Fruit fly (Drosophila melanogaster): ENCODE data around the gene gammaTub23C.

The gammaTub23C gene

dm6 chr2L:2958858-2959257 lies 13.8 kb upstream of the gammaTub23C start:
- TF ChIP-seq CTCF (optimal IDR thresholded peaks at IDR 0.05) (no peak), CG8478 (optimal IDR thresholded peaks at IDR 0.05) (no peak)

- no peak for TF ChIP-seq CG8478 (optimal IDR thresholded peaks at IDR 0.05)
- peak; percentile 82 to 89 for TF ChIP-seq CTCF (optimal IDR thresholded peaks at IDR 0.05)
Observed at dm6 chr2L:2966917-2967316, 5.8 kb upstream of the gammaTub23C start.

- TF ChIP-seq CTCF (optimal IDR thresholded peaks at IDR 0.05) (no peak), CG8478 (optimal IDR thresholded peaks at IDR 0.05) (no peak)
Observed at dm6 chr2L:2969438-2969837, 3.3 kb upstream of the gammaTub23C start, which contains the start of gene Ts. Ts (minus strand) TSS chr2L:2969638.

- TF ChIP-seq CG8478 (optimal IDR thresholded peaks at IDR 0.05) (no peak), CTCF (optimal IDR thresholded peaks at IDR 0.05) (no peak)
Observed at dm6 chr2L:2976829-2977228, 4.1 kb downstream of the gammaTub23C start, which contains the start of the genes CG9641 and CG3165. CG9641 (minus strand) TSS chr2L:2976862. CG3165 (plus strand) TSS chr2L:2977122.

dm6 chr2L:2979091-2979490 lies 6.4 kb downstream of the gammaTub23C start, which contains the start of gene CG9643:
CG9643 (minus strand) TSS chr2L:2979288.
- TF ChIP-seq CTCF (optimal IDR thresholded peaks at IDR 0.05): no peak
- TF ChIP-seq CG8478 (optimal IDR thresholded peaks at IDR 0.05): no peak

dm6 chr2L:2986776-2987175 lies 14.1 kb downstream of the gammaTub23C start:
- TF ChIP-seq CG8478 (optimal IDR thresholded peaks at IDR 0.05) (no peak), CTCF (optimal IDR thresholded peaks at IDR 0.05) (no peak)

- TF ChIP-seq CTCF (optimal IDR thresholded peaks at IDR 0.05) (peak in 1 of 2 experiments; percentile 17), CG8478 (optimal IDR thresholded peaks at IDR 0.05) (no peak)
Observed at dm6 chr2L:2987681-2988381, 15.1 kb downstream of the gammaTub23C start, which contains the start of the genes Chd1 and Bem46. Chd1 (minus strand) TSS chr2L:2987723. Bem46 (plus strand) TSS chr2L:2988116.

- peak in 1 of 2 experiments; percentile 2 for TF ChIP-seq CTCF (optimal IDR thresholded peaks at IDR 0.05)
- TF ChIP-seq CG8478 (optimal IDR thresholded peaks at IDR 0.05): no peak
Observed at dm6 chr2L:2992664-2993174, 20.0 kb downstream of the gammaTub23C start, which contains the start of the genes okr and CG3558. okr (minus strand) TSS chr2L:2992759. CG3558 (plus strand) TSS chr2L:2992870.

- TF ChIP-seq CG8478 (optimal IDR thresholded peaks at IDR 0.05) (no peak), CTCF (optimal IDR thresholded peaks at IDR 0.05) (no peak)
Observed at dm6 chr2L:2993236-2993635, 20.5 kb downstream of the gammaTub23C start.

dm6 chr2L:2993702-2994101 lies 21.0 kb downstream of the gammaTub23C start:
- no peak for TF ChIP-seq CG8478 (optimal IDR thresholded peaks at IDR 0.05)
- TF ChIP-seq CTCF (optimal IDR thresholded peaks at IDR 0.05): no peak

dm6 chr2L:2999113-2999512 lies 26.4 kb downstream of the gammaTub23C start, which contains the start of gene Ccdc85:
Ccdc85 (plus strand) TSS chr2L:2999286.
- TF ChIP-seq CTCF (optimal IDR thresholded peaks at IDR 0.05) (peak; percentile 23 to 51), CG8478 (optimal IDR thresholded peaks at IDR 0.05) (no peak)

dm6 chr2L:2999609-3000008 lies 26.9 kb downstream of the gammaTub23C start:
- TF ChIP-seq CG8478 (optimal IDR thresholded peaks at IDR 0.05): no peak
- TF ChIP-seq CTCF (optimal IDR thresholded peaks at IDR 0.05): no peak

- TF ChIP-seq CTCF (optimal IDR thresholded peaks at IDR 0.05) (no peak), CG8478 (optimal IDR thresholded peaks at IDR 0.05) (no peak)
Observed at dm6 chr2L:3000517-3000934, 27.8 kb downstream of the gammaTub23C start.

- TF ChIP-seq CG8478 (optimal IDR thresholded peaks at IDR 0.05) (no peak), CTCF (optimal IDR thresholded peaks at IDR 0.05) (no peak)
Observed at dm6 chr2L:3001953-3002352, 29.3 kb downstream of the gammaTub23C start.

- no peak for TF ChIP-seq CTCF (optimal IDR thresholded peaks at IDR 0.05)
- TF ChIP-seq CG8478 (optimal IDR thresholded peaks at IDR 0.05): no peak
Observed at dm6 chr2L:3003399-3003798, 30.7 kb downstream of the gammaTub23C start.

- TF ChIP-seq CTCF (optimal IDR thresholded peaks at IDR 0.05) (no peak), CG8478 (optimal IDR thresholded peaks at IDR 0.05) (no peak)
Observed at dm6 chr2L:3004601-3005000, 31.9 kb downstream of the gammaTub23C start.

Measured in S2 (cell line).